Fruit fly (Drosophila melanogaster) whole organism, prepupa: ENCODE measurements around the gene CG13137.

Experiments used
- Blimp-1 ChIP-seq: fragments of 200-800 bp; sonication (Bioruptor generic); optimal IDR thresholded peaks from 3 replicates; lab custom pipeline; 2017; ENCODE audit warnings: missing biosample characterization, missing genetic modification characterization, mild to moderate bottlenecking, moderate library complexity, missing genetic modification reagents
- CG10669 ChIP-seq: fragments of 200-800 bp; sonication (Bioruptor generic); optimal IDR thresholded peaks from 3 replicates; lab custom pipeline; 2018; ENCODE audit warnings: missing biosample characterization, mild to moderate bottlenecking, missing genetic modification characterization, moderate library complexity
- CG11762 ChIP-seq: fragments of 200-800 bp; sonication (Bioruptor generic); optimal IDR thresholded peaks from 3 replicates; lab custom pipeline; 2016; ENCODE audit warnings: missing biosample characterization, missing genetic modification characterization; ENCODE audit not compliant: insufficient read depth
- CG11902 ChIP-seq: fragments of 200-800 bp; sonication (Bioruptor generic); optimal IDR thresholded peaks from 3 replicates; lab custom pipeline; 2016; ENCODE audit warnings: missing biosample characterization, missing genetic modification characterization
- CG15336 ChIP-seq: fragments of 200-800 bp; sonication (Bioruptor generic); IDR thresholded peaks from 2 replicates; pipeline ENCODE4 v1.3.6; 2022; ENCODE audit warnings: missing biosample characterization, missing genetic modification characterization
- CG3032 ChIP-seq: fragments of 200-800 bp; optimal IDR thresholded peaks from 2 replicates; lab custom pipeline; 2019; ENCODE audit warnings: missing biosample characterization, mild to moderate bottlenecking, missing genetic modification characterization, moderate library complexity
- CG31627 ChIP-seq: fragments of 200-800 bp; sonication (Bioruptor generic); optimal IDR thresholded peaks from 3 replicates; lab custom pipeline; 2016; ENCODE audit warnings: missing biosample characterization, missing genetic modification characterization
- CG6854 ChIP-seq: fragments of 200-800 bp; sonication (Bioruptor generic); optimal IDR thresholded peaks from 2 replicates; lab custom pipeline; 2017; ENCODE audit warnings: missing biosample characterization, mild to moderate bottlenecking, missing genetic modification characterization
- CG8119 ChIP-seq: fragments of 200-800 bp; sonication (Bioruptor generic); IDR thresholded peaks from 3 replicates; pipeline ENCODE4 v1.3.6; 2022; ENCODE audit warnings: missing biosample characterization, missing genetic modification characterization
- CG8319 ChIP-seq: fragments of 200-800 bp; sonication (Bioruptor generic); optimal IDR thresholded peaks from 3 replicates; lab custom pipeline; 2016; ENCODE audit warnings: missing biosample characterization, missing genetic modification characterization
- Eip78C ChIP-seq: fragments of 200-800 bp; sonication (Bioruptor generic); peaks from one replicate; lab custom pipeline; 2016; ENCODE audit warnings: missing biosample characterization, missing genetic modification characterization
- Eip93F ChIP-seq: fragments of 200-800 bp; sonication (Bioruptor generic); optimal IDR thresholded peaks from 2 replicates; lab custom pipeline; 2016; ENCODE audit warnings: missing biosample characterization, mild to moderate bottlenecking, missing genetic modification characterization
- Hr38 ChIP-seq: sonication (Bioruptor generic); optimal IDR thresholded peaks from 2 replicates; lab custom pipeline; 2016; ENCODE audit warnings: missing biosample characterization, missing genetic modification characterization
- Hr39 ChIP-seq: fragments of 200-800 bp; sonication (Bioruptor generic); optimal IDR thresholded peaks from 2 replicates; lab custom pipeline; 2016; ENCODE audit warnings: missing biosample characterization, missing genetic modification characterization
- Met ChIP-seq: fragments of 200-800 bp; sonication (Bioruptor generic); optimal IDR thresholded peaks from 3 replicates; lab custom pipeline; 2016; ENCODE audit warnings: missing biosample characterization, missing genetic modification characterization
- Sox102F ChIP-seq: fragments of 200-800 bp; sonication (Bioruptor generic); optimal IDR thresholded peaks from 2 replicates; lab custom pipeline; 2016; ENCODE audit warnings: missing biosample characterization, mild to moderate bottlenecking, missing genetic modification characterization
- Sox14 ChIP-seq: fragments of 200-800 bp; sonication (Bioruptor generic); optimal IDR thresholded peaks from 3 replicates; lab custom pipeline; 2016; ENCODE audit warnings: missing biosample characterization, missing genetic modification characterization
- achi ChIP-seq: fragments of 200-800 bp; sonication (Bioruptor generic); optimal IDR thresholded peaks from 3 replicates; lab custom pipeline; 2016; ENCODE audit warnings: missing biosample characterization, missing genetic modification characterization
- acj6 ChIP-seq: fragments of 200-800 bp; sonication (Bioruptor generic); optimal IDR thresholded peaks from 3 replicates; lab custom pipeline; 2016; ENCODE audit warnings: missing biosample characterization, missing genetic modification characterization
- cyc ChIP-seq: fragments of 200-800 bp; sonication (Bioruptor generic); optimal IDR thresholded peaks from 3 replicates; lab custom pipeline; 2016; ENCODE audit warnings: missing biosample characterization, missing genetic modification characterization
- dac ChIP-seq: fragments of 200-800 bp; sonication (Bioruptor generic); optimal IDR thresholded peaks from 2 replicates; lab custom pipeline; 2017; ENCODE audit warnings: missing biosample characterization, mild to moderate bottlenecking, missing genetic modification characterization
- eg ChIP-seq: fragments of 200-800 bp; sonication (Bioruptor generic); IDR thresholded peaks from 3 replicates; pipeline ENCODE4 v1.3.6; 2022; ENCODE audit warnings: missing biosample characterization, missing genetic modification characterization
- esn ChIP-seq: fragments of 200-800 bp; sonication (Bioruptor generic); optimal IDR thresholded peaks from 2 replicates; lab custom pipeline; 2016; ENCODE audit warnings: missing biosample characterization, mild to moderate bottlenecking, missing genetic modification characterization, moderate library complexity
- fkh ChIP-seq: fragments of 200-800 bp; sonication (Bioruptor generic); optimal IDR thresholded peaks from 3 replicates; lab custom pipeline; 2017; ENCODE audit warnings: missing biosample characterization, mild to moderate bottlenecking, missing genetic modification characterization, moderate library complexity
- lz ChIP-seq: fragments of 200-800 bp; sonication (Bioruptor generic); optimal IDR thresholded peaks from 3 replicates; lab custom pipeline; 2016; ENCODE audit warnings: missing biosample characterization, missing genetic modification characterization
- vri ChIP-seq: fragments of 200-800 bp; sonication (Bioruptor generic); optimal IDR thresholded peaks from 3 replicates; lab custom pipeline; 2016; ENCODE audit warnings: missing biosample characterization, mild to moderate bottlenecking, missing genetic modification characterization

The CG13137 gene

dm6 chr2L:10220501-10221386 is 48.2 kb downstream of the CG13137 start, which contains the start of the genes Npc1a and Prosalpha6:
TSS of gene Npc1a (minus strand) at chr2L:10221216.
TSS of gene Prosalpha6 (plus strand) at chr2L:10221351.
- TF ChIP-seq fkh (GFP tag; lab: Kevin White, UChicago) (peak; percentile 15), vri (GFP tag; lab: Kevin White, UChicago) (peak; percentile 51), lz (GFP tag; lab: Kevin White, UChicago) (peak; percentile 21), cyc (GFP tag; lab: Kevin White, UChicago) (peak; percentile 32), eg (GFP tag; lab: Robert Waterston, UW) (no peak), CG11762 (GFP tag; lab: Kevin White, UChicago) (no peak), CG3032 (tag; lab: Kevin White, UChicago) (peak; percentile 18), Sox14 (peak; percentile 75), Blimp-1 (peak; percentile 43), CG31627 (GFP tag; lab: Kevin White, UChicago) (peak; percentile 19), Eip78C (GFP tag; lab: Kevin White, UChicago) (peak; percentile 76), achi (peak; percentile 76), CG11902 (GFP tag; lab: Kevin White, UChicago) (no peak), CG6854 (no peak), Met (GFP tag; lab: Kevin White, UChicago) (no peak), CG8319 (GFP tag; lab: Kevin White, UChicago) (no peak), Eip93F (peak; percentile 12), dac (GFP tag; lab: Kevin White, UChicago) (no peak), CG8119 (GFP tag; lab: Robert Waterston, UW) (no peak), esn (GFP tag; lab: Kevin White, UChicago) (peak; percentile 35)

DNA sequence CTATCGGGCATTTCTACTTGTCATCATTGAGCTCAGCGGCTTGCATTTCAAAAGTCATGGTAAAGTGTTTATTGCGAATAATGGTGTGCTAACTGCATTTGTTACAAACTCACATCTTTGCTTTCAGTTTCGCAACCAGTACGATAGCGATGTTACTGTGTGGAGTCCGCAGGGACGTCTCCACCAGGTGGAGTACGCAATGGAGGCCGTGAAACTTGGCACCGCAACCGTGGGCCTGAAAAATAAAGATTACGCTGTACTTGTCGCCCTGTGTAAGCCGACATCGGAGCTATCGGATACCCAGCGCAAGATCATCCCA is 48.8 kb downstream of the CG13137 start:
- TF ChIP-seq Hr39 (GFP tag; lab: Kevin White, UChicago), result no peak
- no peak for TF ChIP-seq cyc (GFP tag; lab: Kevin White, UChicago)
- no peak for TF ChIP-seq Hr38
- no peak for TF ChIP-seq CG15336
- TF ChIP-seq CG8119 (GFP tag; lab: Robert Waterston, UW), result no peak
- no peak for TF ChIP-seq Eip93F
- no peak for TF ChIP-seq CG10669 (GFP tag; lab: Kevin White, UChicago)
- TF ChIP-seq CG8319 (GFP tag; lab: Kevin White, UChicago), result no peak
- TF ChIP-seq Sox14, result no peak
- TF ChIP-seq acj6 (GFP tag; lab: Kevin White, UChicago), result no peak

- TF ChIP-seq Sox102F, result no peak
- peak; percentile 41 for TF ChIP-seq fkh (GFP tag; lab: Kevin White, UChicago)
These were observed 50.2 kb downstream of the CG13137 start, which contains the start of gene Bcs1 for dm6 chr2L:10222550-10223231. TSS of gene Bcs1 (plus strand) at chr2L:10222657.
